Worm (Caenorhabditis elegans) whole organism, L4 larva: ENCODE results near the gene mvk-1.

ENCODE experiments used
- D1046.2 ChIP-seq: fragments of 200-800 bp; sonication (Bioruptor generic); IDR thresholded peaks from 2 replicates; pipeline ENCODE4 v1.3.6; 2022; ENCODE audit warnings: missing genetic modification characterization, missing compliant biosample characterization
- F26F4.8 ChIP-seq: fragments of 200-800 bp; sonication (Bioruptor generic); conservative IDR thresholded peaks from 2 replicates; pipeline ENCODE4 v1.3.6; 2022; ENCODE audit warnings: missing genetic modification characterization, missing compliant biosample characterization
- F44E2.7 ChIP-seq: fragments of 200-800 bp; sonication (Bioruptor generic); IDR thresholded peaks from 2 replicates; pipeline ENCODE4 v2.1.2; 2022; ENCODE audit warnings: missing genetic modification characterization, missing compliant biosample characterization
- T20F7.1 ChIP-seq: fragments of 200-800 bp; sonication (Bioruptor generic); optimal IDR thresholded peaks from 2 replicates; lab custom pipeline; 2018; ENCODE audit warnings: mild to moderate bottlenecking, missing genetic modification characterization, missing compliant biosample characterization
- T26A8.4 ChIP-seq: fragments of 200-800 bp; sonication (Bioruptor generic); IDR thresholded peaks from 2 replicates; pipeline ENCODE4 v1.3.6; 2022; ENCODE audit warnings: missing genetic modification characterization, missing compliant biosample characterization
- Y48G9A.11 ChIP-seq: fragments of 200-800 bp; sonication (Bioruptor generic); IDR thresholded peaks from 2 replicates; pipeline ENCODE4 v1.3.6; 2022; ENCODE audit warnings: missing genetic modification reagents, missing genetic modification characterization, missing compliant biosample characterization
- Y75B8A.6 ChIP-seq: fragments of 200-800 bp; sonication (Bioruptor generic); IDR thresholded peaks from 2 replicates; pipeline ENCODE4 v1.3.6; 2022; ENCODE audit warnings: missing genetic modification reagents, missing genetic modification characterization, missing compliant biosample characterization
- aha-1 ChIP-seq: fragments of 150-350 bp; peaks from one replicate; lab custom pipeline; 2014; ENCODE audit warnings: missing biosample characterization, missing genetic modification characterization
- aly-2 ChIP-seq: sonication (generic microtip); optimal IDR thresholded peaks from 2 replicates; lab custom pipeline; 2018; ENCODE audit warnings: missing biosample characterization, missing genetic modification characterization
- ceh-62 ChIP-seq: sonication (generic microtip); optimal IDR thresholded peaks from 2 replicates; lab custom pipeline; 2017; ENCODE audit warnings: missing biosample characterization, missing genetic modification characterization
- ceh-82 ChIP-seq: sonication (generic microtip); optimal IDR thresholded peaks from 2 replicates; lab custom pipeline; 2017; ENCODE audit warnings: missing biosample characterization, missing genetic modification characterization
- dmd-6 ChIP-seq: fragments of 200-800 bp; sonication (Bioruptor generic); IDR thresholded peaks from 2 replicates; pipeline ENCODE4 v1.3.6; 2022; ENCODE audit warnings: missing genetic modification reagents, missing genetic modification characterization, missing compliant biosample characterization
- dpl-1 ChIP-seq: fragments of 150-350 bp; optimal IDR thresholded peaks from 2 replicates; lab custom pipeline; 2014; ENCODE audit warnings: missing biosample characterization, missing genetic modification reagents, missing genetic modification characterization
- dve-1 ChIP-seq: sonication (generic microtip); optimal IDR thresholded peaks from 2 replicates; lab custom pipeline; 2017; ENCODE audit warnings: antibody characterized with exemption, mild to moderate bottlenecking, missing genetic modification characterization, missing compliant biosample characterization; ENCODE audit not compliant: insufficient read depth
- gei-8 ChIP-seq: fragments of 200-800 bp; sonication (Bioruptor generic); optimal IDR thresholded peaks from 2 replicates; lab custom pipeline; 2018; ENCODE audit warnings: mild to moderate bottlenecking, missing genetic modification characterization, missing compliant biosample characterization
- hlh-11 ChIP-seq: fragments of 200-800 bp; sonication (Bioruptor generic); optimal IDR thresholded peaks from 2 replicates; lab custom pipeline; 2018; ENCODE audit warnings: mild to moderate bottlenecking, missing genetic modification characterization, missing compliant biosample characterization
- hlh-30 ChIP-seq: sonication (generic microtip); optimal IDR thresholded peaks from 2 replicates; lab custom pipeline; 2017; ENCODE audit warnings: antibody characterized with exemption, mild to moderate bottlenecking, missing genetic modification characterization, missing compliant biosample characterization; ENCODE audit not compliant: insufficient read depth
- hmg-1.1 ChIP-seq: fragments of 200-800 bp; sonication (Bioruptor generic); IDR thresholded peaks from 2 replicates; pipeline ENCODE4 v1.3.6; 2022; ENCODE audit warnings: missing genetic modification reagents, missing genetic modification characterization, missing compliant biosample characterization
- jun-1 ChIP-seq: fragments of 150-350 bp; optimal IDR thresholded peaks from 2 replicates; lab custom pipeline; 2014; ENCODE audit warnings: missing biosample characterization, missing genetic modification reagents, missing genetic modification characterization
- lin-38 ChIP-seq: fragments of 200-800 bp; sonication (Bioruptor generic); IDR thresholded peaks from 2 replicates; pipeline ENCODE4 v1.3.6; 2022; ENCODE audit warnings: missing genetic modification reagents, missing genetic modification characterization, missing compliant biosample characterization
- lir-3 ChIP-seq: sonication (generic microtip); optimal IDR thresholded peaks from 2 replicates; lab custom pipeline; 2016; ENCODE audit warnings: mild to moderate bottlenecking, missing genetic modification characterization, missing compliant biosample characterization
- lsy-2 ChIP-seq, 2 experiments: fragments of 150-350 bp in 1 of 2; sonication (generic microtip) in 1 of 2; optimal IDR thresholded peaks; 2 replicates each; lab custom pipeline; 2014 to 2017; ENCODE audit warnings: missing biosample characterization in 2 of 2, missing genetic modification characterization in 2 of 2
- madf-9 ChIP-seq: fragments of 200-800 bp; sonication (Bioruptor generic); conservative IDR thresholded peaks from 2 replicates; pipeline ENCODE4 v1.3.6; 2022; ENCODE audit warnings: missing genetic modification reagents, missing genetic modification characterization, missing compliant biosample characterization
- mes-2 ChIP-seq: sonication (generic microtip); optimal IDR thresholded peaks from 2 replicates; lab custom pipeline; 2016; ENCODE audit warnings: missing genotype, mild to moderate bottlenecking, missing genetic modification characterization, missing compliant biosample characterization; ENCODE audit not compliant: poor library complexity, severe bottlenecking
- mxl-2 ChIP-seq: fragments of 200-800 bp; sonication (Bioruptor generic); conservative IDR thresholded peaks from 2 replicates; pipeline ENCODE4 v1.3.6; 2022; ENCODE audit warnings: missing genetic modification reagents, missing genetic modification characterization, missing compliant biosample characterization
- nhr-11 ChIP-seq: fragments of 150-350 bp; optimal IDR thresholded peaks from 2 replicates; lab custom pipeline; 2014; ENCODE audit warnings: missing biosample characterization, missing genetic modification characterization
- nhr-111 ChIP-seq: fragments of 200-800 bp; sonication (Bioruptor generic); optimal IDR thresholded peaks from 2 replicates; lab custom pipeline; 2018; ENCODE audit warnings: mild to moderate bottlenecking, missing genetic modification characterization, missing compliant biosample characterization
- nhr-237 ChIP-seq: sonication (generic microtip); optimal IDR thresholded peaks from 2 replicates; lab custom pipeline; 2017; ENCODE audit warnings: missing biosample characterization, missing genetic modification characterization
- nhr-6 ChIP-seq: fragments of 150-350 bp; optimal IDR thresholded peaks from 2 replicates; lab custom pipeline; 2014; ENCODE audit warnings: missing biosample characterization, missing genetic modification characterization
- nhr-76 ChIP-seq: fragments of 150-350 bp; optimal IDR thresholded peaks from 2 replicates; lab custom pipeline; 2014; ENCODE audit warnings: missing biosample characterization, missing genetic modification characterization
- pha-4 ChIP-seq, 2 experiments: fragments of 150-350 bp in 1 of 2; fragments of 200-800 bp in 1 of 2; sonication (Bioruptor generic) in 1 of 2; IDR thresholded peaks in 1 of 2; optimal IDR thresholded peaks in 1 of 2; 2 replicates each; pipeline versions ENCODE4 v1.3.6 to Lab custom; 2014 to 2022; ENCODE audit warnings: missing genetic modification characterization in 2 of 2, missing genetic modification reagents in 2 of 2, missing biosample characterization in 1 of 2, missing compliant biosample characterization in 1 of 2
- pqm-1 ChIP-seq: sonication (generic microtip); optimal IDR thresholded peaks from 2 replicates; lab custom pipeline; 2017; ENCODE audit warnings: missing biosample characterization, missing genetic modification characterization
- skn-1 ChIP-seq: fragments of 150-350 bp; optimal IDR thresholded peaks from 2 replicates; lab custom pipeline; 2014; ENCODE audit warnings: missing biosample characterization, missing genetic modification characterization
- spr-1 ChIP-seq: sonication (generic microtip); optimal IDR thresholded peaks from 2 replicates; lab custom pipeline; 2016; ENCODE audit warnings: mild to moderate bottlenecking, missing genetic modification characterization, missing compliant biosample characterization
- tra-1 ChIP-seq: fragments of 200-800 bp; sonication (Bioruptor generic); IDR thresholded peaks from 2 replicates; pipeline ENCODE4 v1.3.6; 2022; ENCODE audit warnings: missing genetic modification reagents, missing genetic modification characterization, missing compliant biosample characterization
- unc-62 ChIP-seq, 3 experiments: fragments of 150-350 bp in 1 of 3; sonication (generic microtip); optimal IDR thresholded peaks in 2 of 3; peaks in 1 of 3; 1 replicate in 1 of 3; 2 replicates in 2 of 3; lab custom pipeline; 2014 to 2017; ENCODE audit warnings: missing biosample characterization in 3 of 3, missing genetic modification characterization in 3 of 3, missing genetic modification reagents in 3 of 3, missing genotype in 1 of 3
- zfp-2 ChIP-seq: sonication (generic microtip); optimal IDR thresholded peaks from 2 replicates; lab custom pipeline; 2016; ENCODE audit warnings: mild to moderate bottlenecking, missing genetic modification characterization, missing compliant biosample characterization
- zip-2 ChIP-seq: fragments of 150-350 bp; optimal IDR thresholded peaks from 2 replicates; lab custom pipeline; 2014; ENCODE audit warnings: missing biosample characterization, missing genetic modification characterization
- ztf-11 ChIP-seq: fragments of 150-350 bp; optimal IDR thresholded peaks from 2 replicates; lab custom pipeline; 2014; ENCODE audit warnings: missing biosample characterization, missing genetic modification characterization
- ztf-7 ChIP-seq: fragments of 150-350 bp; optimal IDR thresholded peaks from 2 replicates; lab custom pipeline; 2014; ENCODE audit warnings: missing biosample characterization, missing genetic modification characterization

Gene mvk-1

DNA sequence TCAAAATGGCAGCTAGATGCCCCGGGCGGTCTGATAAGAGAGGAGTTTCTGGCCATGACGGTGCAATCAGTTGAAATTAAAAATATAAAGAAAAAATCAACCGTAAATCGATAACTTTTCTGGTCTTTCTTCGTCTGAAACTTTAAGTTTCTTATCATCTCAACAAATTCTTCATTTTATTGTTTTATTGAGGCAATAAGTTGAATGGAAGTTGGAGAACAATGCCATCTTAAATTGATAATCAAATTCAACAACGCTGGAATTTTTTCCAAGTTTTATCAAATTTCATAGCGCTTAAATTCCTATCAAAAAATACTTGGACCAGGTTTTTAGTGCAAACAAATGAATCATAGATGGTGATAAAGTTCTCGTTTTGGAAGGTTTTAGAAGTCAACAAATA is 19.1 kb downstream of the mvk-1 start (continued):
- TF ChIP-seq tra-1 (peak; percentile 30; the same call in 1 of the 2 replicates), dve-1 (tag; lab: Kevin White, UChicago) (peak; percentile 52), ztf-7 (tag; lab: Kevin White, UChicago) (no peak), jun-1 (no peak), F26F4.8 (no peak), lin-38 (no peak), hlh-11 (tag; lab: Kevin White, UChicago) (peak; percentile 10), Y48G9A.11 (GFP tag; lab: Robert Waterston, UW) (no peak)

- peak; percentile 51 for TF ChIP-seq mes-2 (tag; lab: Kevin White, UChicago)
- peak; percentile 55 for TF ChIP-seq hmg-1.1 (GFP tag; lab: Robert Waterston, UW)
- peak; percentile 86 for TF ChIP-seq aha-1 (tag; lab: Kevin White, UChicago)
- TF ChIP-seq T26A8.4: 0 out of 2 replicates have a peak, but pooled peaks have one; percentile 20
- TF ChIP-seq dpl-1 (GFP tag; lab: Kevin White, UChicago): peak; percentile 52
- no peak for TF ChIP-seq gei-8
- TF ChIP-seq, all 104 proteins: peak for 5
Observed at ce11 chrIII:6116281-6116886, 19.7 kb downstream of the mvk-1 start, which contains the start of gene nmt-1. TSS of gene nmt-1 (minus strand) at chrIII:6116331.

DNA sequence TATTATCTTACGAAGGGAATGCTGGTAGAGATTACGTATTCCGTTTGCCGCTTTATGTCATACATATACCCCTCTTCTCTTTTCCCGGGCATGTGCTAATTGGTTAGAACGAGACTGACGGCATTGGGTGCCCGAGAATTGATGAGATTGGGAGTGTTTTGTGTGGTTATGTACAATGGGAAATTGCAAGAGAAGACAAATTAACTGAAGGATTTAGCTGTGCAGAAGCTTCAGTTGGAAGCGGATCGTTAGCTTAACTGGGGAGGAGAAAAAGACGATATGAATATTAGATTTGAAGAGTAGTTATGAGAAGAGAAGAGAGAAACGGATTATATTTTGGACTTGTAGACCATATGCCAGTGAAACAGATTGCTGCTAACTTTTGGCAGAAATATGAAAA is 25.9 kb downstream of the mvk-1 start:
- TF ChIP-seq nhr-76 (tag; lab: Kevin White, UChicago) (no peak), zip-2 (tag; lab: Kevin White, UChicago) (no peak), skn-1 (tag; lab: Kevin White, UChicago) (no peak), ceh-82 (tag; lab: Kevin White, UChicago) (no peak)

DNA sequence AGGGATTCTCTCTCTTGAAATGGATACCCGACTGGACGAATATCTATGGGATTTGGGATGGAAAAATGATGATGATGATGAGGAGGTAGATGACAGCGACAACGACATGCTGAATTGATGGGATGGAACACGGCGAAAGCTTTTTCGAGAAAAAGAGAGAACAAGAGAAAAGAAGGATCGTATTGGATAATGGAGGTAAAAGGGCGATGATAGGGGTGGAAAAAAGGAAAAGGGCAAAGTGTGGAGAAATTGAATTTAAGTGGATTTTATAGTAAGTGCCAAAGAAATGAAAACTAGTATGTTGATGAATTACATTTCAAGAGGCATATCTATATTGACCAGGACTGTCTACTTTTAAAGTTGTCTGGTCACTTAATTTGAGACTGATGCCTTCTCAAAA is 30.2 kb downstream of the mvk-1 start:
- TF ChIP-seq hlh-30 (no peak), zfp-2 (tag; lab: Kevin White, UChicago) (no peak), nhr-111 (no peak), nhr-237 (no peak), dmd-6 (no peak), unc-62 (GFP tag; optimal IDR thresholded peaks at IDR 0.05 in 1 of 2; lab: Kevin White, UChicago) (peak in 1 of 2 experiments; percentile 83), unc-62 (tag; optimal IDR thresholded peaks at IDR 0.05; lab: Kevin White, UChicago) (no peak), skn-1 (tag; lab: Kevin White, UChicago) (no peak), Y75B8A.6 (GFP tag; lab: Robert Waterston, UW) (no peak)
- TF ChIP-seq, all 104 proteins: peak for 1

DNA sequence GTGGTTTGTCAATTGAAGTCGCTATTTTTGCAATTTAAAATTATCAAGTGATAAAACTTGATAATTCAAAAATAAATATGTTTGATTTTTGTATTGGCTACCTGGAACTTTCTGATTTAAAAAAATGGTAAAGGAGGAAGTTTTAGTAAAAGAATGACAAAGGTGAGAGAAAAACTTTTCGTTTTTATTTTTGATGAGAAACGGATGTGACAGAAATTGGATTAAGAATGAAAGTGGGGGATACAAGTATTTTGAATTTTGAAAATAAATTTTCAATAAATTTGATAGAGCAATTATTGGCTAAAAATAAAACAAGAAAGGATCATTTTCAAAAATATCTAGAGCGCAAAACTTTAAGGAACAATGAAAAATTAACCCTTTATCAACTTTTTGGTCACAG is 33.3 kb downstream of the mvk-1 start, which contains the start of gene C05D10.4:
TSS of gene C05D10.4 (minus strand) at position 101 of the 400 bp plus-strand sequence.
- TF ChIP-seq lsy-2 (tag; optimal IDR thresholded peaks at IDR 0.05; lab: Kevin White, UChicago) (no peak), pqm-1 (tag; lab: Kevin White, UChicago) (no peak), mxl-2 (GFP tag; lab: Robert Waterston, UW) (no peak), mes-2 (tag; lab: Kevin White, UChicago) (no peak), jun-1 (no peak), nhr-111 (no peak), T20F7.1 (GFP tag; lab: Kevin White, UChicago) (no peak), madf-9 (GFP tag; lab: Robert Waterston, UW) (no peak), nhr-6 (no peak), ztf-11 (tag; lab: Kevin White, UChicago) (no peak), lir-3 (tag; lab: Kevin White, UChicago) (no peak), aly-2 (tag; lab: Kevin White, UChicago) (no peak), D1046.2 (GFP tag; lab: Robert Waterston, UW) (no peak), pha-4 (GFP tag; IDR thresholded peaks at IDR 0.05; lab: Robert Waterston, UW) (no peak), pha-4 (tag; optimal IDR thresholded peaks at IDR 0.05; lab: Kevin White, UChicago) (no peak), ztf-7 (tag; lab: Kevin White, UChicago) (no peak), spr-1 (tag; lab: Kevin White, UChicago) (no peak), tra-1 (no peak), nhr-11 (tag; lab: Kevin White, UChicago) (no peak), F44E2.7 (GFP tag; lab: Robert Waterston, UW) (no peak), ceh-62 (tag; lab: Kevin White, UChicago) (no peak)
